Worm (Caenorhabditis elegans): ENCODE data around the gene mec-18.

The mec-18 gene

DNA sequence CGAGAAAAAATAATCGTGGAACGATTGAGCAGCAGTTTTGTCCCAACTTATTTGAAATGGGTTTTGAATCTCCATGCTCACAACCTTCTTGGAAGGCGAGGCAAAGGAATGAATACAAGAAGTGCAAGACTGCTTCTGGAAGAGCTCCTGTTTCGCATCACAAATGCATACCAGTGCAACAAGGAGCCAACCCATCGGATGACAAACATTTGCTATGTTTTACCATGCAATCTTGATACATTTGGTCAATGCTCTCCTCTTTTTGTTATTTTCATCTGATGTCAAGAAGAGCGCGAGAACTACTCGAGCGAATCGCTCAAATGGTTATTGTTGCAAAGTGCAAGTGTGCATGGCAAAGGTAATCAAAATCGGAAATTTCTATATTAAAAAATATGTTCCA is at the start of gene mec-18:
TSS of gene mec-18 (minus strand) at position 101 of the 400 bp plus-strand sequence.
- no peak for TF ChIP-seq tra-4 (tag; optimal IDR thresholded peaks at IDR 0.05)
- no peak for TF ChIP-seq tbx-11 (GFP tag; IDR thresholded peaks at IDR 0.05)
- no peak for TF ChIP-seq hmbx-1 (tag; optimal IDR thresholded peaks at IDR 0.05)
- TF ChIP-seq pes-1 (GFP tag; IDR thresholded peaks at IDR 0.05): no peak
- TF ChIP-seq sea-1 (GFP tag; conservative IDR thresholded peaks at IDR 0.05): no peak
- TF ChIP-seq ceh-13 (GFP tag; optimal IDR thresholded peaks at IDR 0.05): no peak
- no peak for TF ChIP-seq tbx-37 (GFP tag; conservative IDR thresholded peaks at IDR 0.05)
- no peak for TF ChIP-seq scrt-1 (GFP tag; IDR thresholded peaks at IDR 0.05)
- TF ChIP-seq ceh-36 (tag; optimal IDR thresholded peaks at IDR 0.05): no peak

DNA sequence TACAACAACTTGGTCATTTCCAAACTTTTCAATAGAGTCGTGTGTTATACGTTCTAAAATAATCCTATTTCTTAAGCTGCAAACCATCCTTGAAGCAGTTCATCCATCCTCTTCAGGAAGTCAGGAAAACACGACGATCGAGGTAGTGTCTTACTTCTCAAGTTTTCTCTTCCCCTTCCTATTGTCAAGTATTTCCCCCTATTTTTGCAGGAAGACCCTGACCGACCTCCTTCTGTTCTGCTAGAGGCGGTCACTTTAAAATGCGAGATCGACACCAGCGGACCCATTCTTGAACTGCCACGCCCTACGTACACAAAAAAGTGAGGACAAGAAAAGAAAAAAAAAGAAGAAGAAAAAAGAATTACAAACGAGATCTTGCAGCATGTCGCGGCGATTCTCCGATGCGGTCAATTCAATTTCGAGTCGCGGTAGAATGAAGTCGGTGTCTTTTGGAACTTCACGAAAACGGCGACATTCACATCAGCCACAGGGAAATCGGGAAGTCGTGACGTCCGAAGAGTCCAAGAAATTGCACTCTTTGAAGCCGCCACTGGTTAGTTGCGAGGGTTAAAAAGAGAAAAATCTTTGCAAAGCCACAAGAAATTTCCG is 48.9 kb upstream of the mec-18 start:
- TF ChIP-seq ceh-36 (tag; optimal IDR thresholded peaks at IDR 0.05) (no peak), B0310.2 (tag; optimal IDR thresholded peaks at IDR 0.05) (no peak), ama-1 (optimal IDR thresholded peaks at IDR 0.05) (no peak), ceh-13 (GFP tag; optimal IDR thresholded peaks at IDR 0.05) (no peak), sea-1 (GFP tag; conservative IDR thresholded peaks at IDR 0.05) (no peak), tbx-37 (GFP tag; conservative IDR thresholded peaks at IDR 0.05) (no peak), aly-1 (tag; optimal IDR thresholded peaks at IDR 0.05) (no peak), hnd-1 (tag; optimal IDR thresholded peaks at IDR 0.05) (no peak), hmbx-1 (tag; optimal IDR thresholded peaks at IDR 0.05) (no peak), scrt-1 (GFP tag; IDR thresholded peaks at IDR 0.05) (no peak), hmg-4 (GFP tag; optimal IDR thresholded peaks at IDR 0.05) (no peak), ets-7 (tag; optimal IDR thresholded peaks at IDR 0.05) (no peak), tra-4 (tag; optimal IDR thresholded peaks at IDR 0.05) (no peak), tbx-11 (GFP tag; IDR thresholded peaks at IDR 0.05) (no peak), flt-1 (GFP tag; IDR thresholded peaks at IDR 0.05) (no peak), pes-1 (GFP tag; IDR thresholded peaks at IDR 0.05) (no peak)

DNA sequence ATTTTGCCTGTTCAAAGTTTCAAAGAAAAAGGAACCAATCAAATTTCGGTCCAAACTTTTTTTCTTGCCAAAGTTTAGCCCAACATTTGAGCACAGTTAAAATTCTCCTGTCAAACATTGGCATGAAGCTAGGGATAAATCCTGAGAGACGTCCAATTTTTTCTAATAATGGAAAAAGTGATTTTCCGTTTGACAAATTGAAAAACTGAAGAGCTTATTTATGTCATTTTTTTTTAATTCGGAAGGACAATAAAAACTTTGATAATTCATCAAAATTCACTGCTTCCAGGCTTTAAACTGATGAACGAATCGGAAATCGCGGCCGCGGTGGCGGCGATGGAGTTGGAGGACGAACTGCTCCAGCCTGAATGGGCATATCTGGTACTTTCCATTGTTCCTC is 46.5 kb upstream of the mec-18 start, which contains the start of gene dop-6:
TSS of gene dop-6 (plus strand) at position 301 of the 400 bp plus-strand sequence.
- TF ChIP-seq tbx-11 (GFP tag; IDR thresholded peaks at IDR 0.05): no peak
- TF ChIP-seq scrt-1 (GFP tag; IDR thresholded peaks at IDR 0.05): no peak
- TF ChIP-seq ceh-36 (tag; optimal IDR thresholded peaks at IDR 0.05): no peak
- no peak for TF ChIP-seq F13C5.2 (tag; optimal IDR thresholded peaks at IDR 0.05)
- TF ChIP-seq ama-1 (optimal IDR thresholded peaks at IDR 0.05): no peak
- no peak for TF ChIP-seq ets-7 (tag; optimal IDR thresholded peaks at IDR 0.05)
- no peak for TF ChIP-seq B0310.2 (tag; optimal IDR thresholded peaks at IDR 0.05)
- no peak for TF ChIP-seq tra-4 (tag; optimal IDR thresholded peaks at IDR 0.05)
- TF ChIP-seq hnd-1 (tag; optimal IDR thresholded peaks at IDR 0.05): no peak
- TF ChIP-seq ceh-13 (GFP tag; optimal IDR thresholded peaks at IDR 0.05): no peak
- no peak for TF ChIP-seq tbx-37 (GFP tag; conservative IDR thresholded peaks at IDR 0.05)
- no peak for TF ChIP-seq hmg-4 (GFP tag; optimal IDR thresholded peaks at IDR 0.05)
- TF ChIP-seq pes-1 (GFP tag; IDR thresholded peaks at IDR 0.05): no peak
- no peak for TF ChIP-seq aly-1 (tag; optimal IDR thresholded peaks at IDR 0.05)
- TF ChIP-seq hmbx-1 (tag; optimal IDR thresholded peaks at IDR 0.05): no peak
- TF ChIP-seq flt-1 (GFP tag; IDR thresholded peaks at IDR 0.05): no peak
- TF ChIP-seq sea-1 (GFP tag; conservative IDR thresholded peaks at IDR 0.05): no peak

DNA sequence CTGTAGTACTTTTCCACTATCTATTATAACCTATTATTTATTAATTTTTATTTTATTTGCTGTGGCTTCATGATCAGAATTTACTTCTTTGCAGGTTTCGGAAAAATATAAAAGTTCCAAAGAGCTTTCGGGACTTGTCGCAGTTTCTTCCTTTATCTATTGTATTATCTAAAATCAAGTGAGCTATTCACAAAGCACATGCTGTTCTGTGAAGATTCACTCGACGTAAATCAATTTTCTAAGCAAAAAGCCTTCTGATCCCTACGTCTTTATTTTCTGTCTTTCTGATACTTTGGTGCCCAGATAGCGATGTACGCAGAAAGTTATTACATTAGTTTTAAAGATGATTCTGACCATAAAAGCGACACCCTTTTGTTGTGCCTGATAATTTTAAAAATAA is 43.1 kb upstream of the mec-18 start:
- TF ChIP-seq hmbx-1 (tag; optimal IDR thresholded peaks at IDR 0.05): no peak
- no peak for TF ChIP-seq ets-7 (tag; optimal IDR thresholded peaks at IDR 0.05)
- TF ChIP-seq tbx-11 (GFP tag; IDR thresholded peaks at IDR 0.05): no peak
- no peak for TF ChIP-seq tra-4 (tag; optimal IDR thresholded peaks at IDR 0.05)
- TF ChIP-seq scrt-1 (GFP tag; IDR thresholded peaks at IDR 0.05): no peak
- TF ChIP-seq sea-1 (GFP tag; conservative IDR thresholded peaks at IDR 0.05): no peak
- no peak for TF ChIP-seq hnd-1 (tag; optimal IDR thresholded peaks at IDR 0.05)
- no peak for TF ChIP-seq flt-1 (GFP tag; IDR thresholded peaks at IDR 0.05)
- no peak for TF ChIP-seq aly-1 (tag; optimal IDR thresholded peaks at IDR 0.05)
- no peak for TF ChIP-seq hmg-4 (GFP tag; optimal IDR thresholded peaks at IDR 0.05)
- TF ChIP-seq ceh-13 (GFP tag; optimal IDR thresholded peaks at IDR 0.05): no peak
- no peak for TF ChIP-seq tbx-37 (GFP tag; conservative IDR thresholded peaks at IDR 0.05)
- TF ChIP-seq F13C5.2 (tag; optimal IDR thresholded peaks at IDR 0.05): no peak
- TF ChIP-seq ceh-36 (tag; optimal IDR thresholded peaks at IDR 0.05): no peak
- no peak for TF ChIP-seq pes-1 (GFP tag; IDR thresholded peaks at IDR 0.05)
- TF ChIP-seq B0310.2 (tag; optimal IDR thresholded peaks at IDR 0.05): no peak

DNA sequence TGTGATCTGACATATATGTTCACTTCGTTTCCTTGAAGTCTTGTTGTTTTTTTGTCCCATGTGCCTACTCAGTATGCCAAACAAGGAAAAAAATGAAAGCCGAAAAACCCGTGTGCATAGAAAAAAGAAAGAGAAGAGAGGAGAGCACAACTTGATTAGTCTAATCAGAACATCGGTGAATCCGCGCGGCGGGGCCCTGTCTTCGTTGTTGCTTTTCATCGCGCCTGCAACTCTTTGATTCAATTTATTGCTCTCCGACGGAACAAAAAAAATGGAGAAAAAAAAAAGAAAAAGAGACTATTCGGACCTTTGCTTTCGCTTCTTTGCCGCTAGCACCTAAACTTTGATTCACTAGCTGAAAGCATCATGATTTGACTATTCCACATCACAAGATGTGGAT is 40.9 kb upstream of the mec-18 start:
- TF ChIP-seq tbx-11 (GFP tag; IDR thresholded peaks at IDR 0.05) (no peak), aly-1 (tag; optimal IDR thresholded peaks at IDR 0.05) (no peak)

DNA sequence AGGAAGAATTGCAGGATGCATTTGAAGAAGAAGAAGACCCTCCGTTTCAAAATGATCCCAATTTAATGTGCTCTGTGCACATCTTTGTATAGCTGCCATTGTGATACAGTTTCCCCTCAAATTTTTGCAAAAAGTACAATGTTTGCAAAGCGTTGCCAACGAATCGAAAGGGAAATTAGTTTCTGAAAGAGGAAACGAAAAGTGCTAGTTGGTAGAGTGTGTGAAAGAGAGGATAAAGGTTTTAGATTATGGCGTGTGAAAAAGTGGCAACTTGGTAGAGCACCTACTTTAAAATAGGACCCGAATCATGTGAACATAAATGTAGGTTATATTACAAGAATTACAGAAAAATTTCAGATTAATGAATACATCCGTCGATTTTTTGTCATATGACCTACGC is 37.7 kb upstream of the mec-18 start, which contains the start of gene C52B9.8:
TSS of gene C52B9.8 (minus strand) at position 101 of the 400 bp plus-strand sequence.
- TF ChIP-seq hnd-1 (tag; optimal IDR thresholded peaks at IDR 0.05) (no peak), tra-4 (tag; optimal IDR thresholded peaks at IDR 0.05) (no peak), sea-1 (GFP tag; conservative IDR thresholded peaks at IDR 0.05) (no peak), tbx-11 (GFP tag; IDR thresholded peaks at IDR 0.05) (no peak), ceh-13 (GFP tag; optimal IDR thresholded peaks at IDR 0.05) (no peak), B0310.2 (tag; optimal IDR thresholded peaks at IDR 0.05) (no peak), pes-1 (GFP tag; IDR thresholded peaks at IDR 0.05) (no peak), tbx-37 (GFP tag; conservative IDR thresholded peaks at IDR 0.05) (no peak), hmg-4 (GFP tag; optimal IDR thresholded peaks at IDR 0.05) (no peak), ama-1 (optimal IDR thresholded peaks at IDR 0.05) (no peak), ceh-36 (tag; optimal IDR thresholded peaks at IDR 0.05) (no peak)

DNA sequence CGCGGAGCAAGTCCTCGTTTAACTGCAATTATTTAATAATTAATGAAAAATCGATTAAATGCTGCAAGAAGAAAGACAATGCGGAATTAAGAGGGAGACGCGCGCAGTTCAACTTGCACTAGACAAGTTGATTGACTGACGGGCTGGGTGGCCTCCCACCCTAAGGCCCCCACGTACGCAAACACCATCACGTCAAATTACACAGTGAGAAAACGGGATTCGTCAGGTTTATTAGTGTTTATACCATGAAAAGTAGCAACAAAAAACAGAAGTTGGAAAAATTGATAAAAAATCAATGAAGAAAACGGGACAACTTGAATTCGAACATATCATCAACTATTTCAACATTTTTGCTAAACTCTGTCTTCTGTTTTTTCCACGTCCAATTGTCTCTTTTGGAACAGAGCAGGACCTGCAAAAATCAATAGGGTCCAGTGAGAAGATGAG is 33.6 kb upstream of the mec-18 start:
- TF ChIP-seq ceh-36 (tag; optimal IDR thresholded peaks at IDR 0.05) (peak; percentile 12), ama-1 (optimal IDR thresholded peaks at IDR 0.05) (no peak), tbx-37 (GFP tag; conservative IDR thresholded peaks at IDR 0.05) (peak; percentile 36; the same call in 1 of the 2 replicates)

DNA sequence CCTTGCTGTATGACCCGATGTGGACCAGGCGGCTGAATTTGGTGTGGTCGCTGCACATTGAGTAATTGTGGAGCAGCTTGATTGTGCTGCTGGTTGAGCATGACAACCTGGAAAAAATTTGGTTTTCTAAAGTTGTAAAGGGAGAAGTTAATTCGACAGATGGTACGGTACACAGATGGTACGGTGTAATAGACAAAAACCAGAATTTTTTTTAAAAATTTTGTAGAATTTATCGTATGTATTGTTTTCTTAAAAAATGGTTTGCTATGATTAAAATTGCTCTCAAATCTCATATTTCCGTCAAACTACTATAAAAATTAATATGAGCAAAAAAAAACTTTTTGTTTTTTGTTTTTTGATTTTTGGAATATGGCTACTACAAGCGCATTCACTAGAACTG is 32.8 kb upstream of the mec-18 start, which contains the start of gene pqn-15:
TSS of gene pqn-15 (minus strand) at position 101 of the 400 bp plus-strand sequence.
- no peak for TF ChIP-seq aly-1 (tag; optimal IDR thresholded peaks at IDR 0.05)
- no peak for TF ChIP-seq hmbx-1 (tag; optimal IDR thresholded peaks at IDR 0.05)
- TF ChIP-seq pes-1 (GFP tag; IDR thresholded peaks at IDR 0.05): no peak
- TF ChIP-seq B0310.2 (tag; optimal IDR thresholded peaks at IDR 0.05): no peak
- TF ChIP-seq hnd-1 (tag; optimal IDR thresholded peaks at IDR 0.05): no peak
- no peak for TF ChIP-seq tra-4 (tag; optimal IDR thresholded peaks at IDR 0.05)
- no peak for TF ChIP-seq hmg-4 (GFP tag; optimal IDR thresholded peaks at IDR 0.05)
- TF ChIP-seq tbx-11 (GFP tag; IDR thresholded peaks at IDR 0.05): no peak
- no peak for TF ChIP-seq flt-1 (GFP tag; IDR thresholded peaks at IDR 0.05)
- no peak for TF ChIP-seq sea-1 (GFP tag; conservative IDR thresholded peaks at IDR 0.05)
- TF ChIP-seq tbx-37 (GFP tag; conservative IDR thresholded peaks at IDR 0.05): no peak
- TF ChIP-seq ceh-36 (tag; optimal IDR thresholded peaks at IDR 0.05): no peak
- TF ChIP-seq scrt-1 (GFP tag; IDR thresholded peaks at IDR 0.05): no peak
- TF ChIP-seq F13C5.2 (tag; optimal IDR thresholded peaks at IDR 0.05): no peak
- no peak for TF ChIP-seq ets-7 (tag; optimal IDR thresholded peaks at IDR 0.05)
- TF ChIP-seq ceh-13 (GFP tag; optimal IDR thresholded peaks at IDR 0.05): no peak
- no peak for TF ChIP-seq ama-1 (optimal IDR thresholded peaks at IDR 0.05)
